Worm (Caenorhabditis elegans) whole organism, mixed stage, embryonic: ENCODE results near the gene srj-37.

Source experiments
- nhr-76 ChIP-seq: sonication (generic microtip); optimal IDR thresholded peaks from 2 replicates; lab custom pipeline; 2017; ENCODE audit warnings: missing biosample characterization, missing genetic modification characterization
- pha-4 ChIP-seq: fragments of 150-350 bp; optimal IDR thresholded peaks from 2 replicates; lab custom pipeline; 2018; ENCODE audit warnings: missing biosample characterization, missing genetic modification reagents, missing genetic modification characterization
- ztf-11 ChIP-seq: fragments of 150-350 bp; optimal IDR thresholded peaks from 2 replicates; lab custom pipeline; 2014; ENCODE audit warnings: missing biosample characterization, missing genetic modification characterization

DNA sequence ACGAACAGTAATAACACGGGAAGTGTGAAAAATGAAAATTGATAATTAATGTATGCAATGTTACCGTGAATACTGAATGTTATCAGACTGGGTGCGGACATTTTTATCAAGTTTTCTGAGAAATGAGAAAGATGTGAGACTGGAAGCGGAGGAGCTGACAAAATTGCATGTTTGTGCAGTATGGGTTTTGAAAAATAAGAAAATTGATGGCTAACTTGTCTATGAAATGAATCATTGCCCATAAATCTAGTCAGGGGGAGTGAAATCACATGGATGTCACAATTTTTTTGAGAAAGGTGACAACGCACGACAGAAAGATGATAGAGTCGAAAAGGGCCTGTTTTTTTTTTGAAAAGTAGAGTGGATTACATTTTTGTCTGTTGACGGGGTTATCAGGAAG lies 32.9 kb downstream of the srj-37 start, which contains the start of gene sru-24:
- TF ChIP-seq ztf-11 (tag; lab: Kevin White, UChicago) = no peak
- no peak for TF ChIP-seq nhr-76 (tag; lab: Kevin White, UChicago)
- TF ChIP-seq pha-4 (tag; lab: Kevin White, UChicago) = no peak
